Worm (Caenorhabditis elegans): ENCODE data around the gene ttr-12.

ce11 chrV:20606617-20607016, 2.0 kb downstream of the ttr-12 start, which contains the start of gene F46B3.23:
- no peak for TF ChIP-seq unc-62 (GFP tag; optimal IDR thresholded peaks at IDR 0.05)
- TF ChIP-seq snpc-4 (tag; optimal IDR thresholded peaks at IDR 0.05), result no peak
- TF ChIP-seq dmd-4 (tag; optimal IDR thresholded peaks at IDR 0.05), result no peak
- no peak for TF ChIP-seq lin-39 (tag; optimal IDR thresholded peaks at IDR 0.05)
- no peak for TF ChIP-seq peb-1 (tag; optimal IDR thresholded peaks at IDR 0.05)
- no peak for TF ChIP-seq skn-1 (tag; optimal IDR thresholded peaks at IDR 0.05)
- no peak for TF ChIP-seq elt-3 (tag; optimal IDR thresholded peaks at IDR 0.05)
- no peak for TF ChIP-seq mdl-1 (tag; optimal IDR thresholded peaks at IDR 0.05)
- no peak for TF ChIP-seq nhr-77 (tag; optimal IDR thresholded peaks at IDR 0.05)
- no peak for TF ChIP-seq mab-5 (tag; optimal IDR thresholded peaks at IDR 0.05)
- no peak for TF ChIP-seq nhr-6 (tag; optimal IDR thresholded peaks at IDR 0.05)
- no peak for TF ChIP-seq nhr-11 (tag; optimal IDR thresholded peaks at IDR 0.05)

Measured in whole organism, L2 larva.